Worm (Caenorhabditis elegans): ENCODE data around the gene K03D3.5.

ce11 chrIV:16324589-16324988 lies 4.3 kb upstream of the K03D3.5 start, which contains the start of gene srz-105:
- TF ChIP-seq daf-12 (tag; optimal IDR thresholded peaks at IDR 0.05): no peak
- TF ChIP-seq nhr-10 (tag; optimal IDR thresholded peaks at IDR 0.05): no peak
- TF ChIP-seq lin-1 (GFP tag; IDR thresholded peaks at IDR 0.05): no peak
- no peak for TF ChIP-seq mxl-2 (GFP tag; conservative IDR thresholded peaks at IDR 0.05)
- no peak for TF ChIP-seq ama-1 (optimal IDR thresholded peaks at IDR 0.05)
- TF ChIP-seq mep-1 (tag; optimal IDR thresholded peaks at IDR 0.05): no peak
